Worm (Caenorhabditis elegans): ENCODE measurements around the gene lsm-3.

DNA sequence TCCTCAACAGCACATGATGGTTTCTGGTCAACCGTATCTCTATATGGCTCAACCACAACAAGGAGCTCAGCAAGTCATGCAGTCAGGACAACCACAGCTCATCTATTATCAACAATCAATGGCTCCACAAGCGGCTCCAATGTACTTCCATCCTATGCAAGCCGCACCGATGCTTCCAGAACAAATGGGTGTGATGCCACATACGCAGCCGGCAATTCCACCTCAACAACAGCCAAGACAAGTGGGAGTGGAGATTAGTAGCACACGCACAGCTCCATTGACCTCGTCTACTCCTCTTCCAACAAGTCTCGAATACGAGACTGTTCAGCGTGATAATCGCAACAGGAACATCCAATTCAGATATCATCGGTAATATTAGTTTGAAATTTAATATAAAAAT lies 33.0 kb upstream of the lsm-3 start:
- TF ChIP-seq T22C8.4 (GFP tag; IDR thresholded peaks at IDR 0.05) (no peak), ztf-29 (GFP tag; IDR thresholded peaks at IDR 0.05) (no peak), flt-1 (GFP tag; IDR thresholded peaks at IDR 0.05) (no peak), tab-1 (GFP tag; IDR thresholded peaks at IDR 0.05) (no peak)
